Worm (Caenorhabditis elegans): ENCODE data around the gene irld-64.

DNA sequence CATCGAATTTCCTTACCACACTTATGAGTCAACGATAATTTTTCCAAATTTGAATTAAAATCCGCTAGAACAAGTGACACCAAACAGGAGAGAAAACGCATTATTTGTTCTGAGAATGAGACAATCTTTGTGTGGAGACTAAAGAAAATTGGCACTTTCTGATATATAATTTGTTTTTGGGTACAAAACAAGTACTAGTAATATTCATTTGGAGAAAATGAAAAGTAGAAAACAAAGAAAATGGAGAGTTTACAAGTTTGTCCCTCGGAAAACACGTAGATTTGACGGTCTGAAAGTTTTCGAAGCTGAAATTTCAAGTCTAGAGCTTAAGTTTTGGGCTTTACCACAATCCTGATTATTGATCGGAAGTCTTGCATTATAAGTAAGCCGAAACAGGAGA is 10.3 kb upstream of the irld-64 start, which contains the start of gene irld-66:
- TF ChIP-seq lir-1 (GFP tag; conservative IDR thresholded peaks at IDR 0.05), result no peak
- TF ChIP-seq B0261.1 (tag; optimal IDR thresholded peaks at IDR 0.05), result no peak
- TF ChIP-seq K11D2.4 (GFP tag; IDR thresholded peaks at IDR 0.05), result no peak
- no peak for TF ChIP-seq aptf-3 (GFP tag; IDR thresholded peaks at IDR 0.05)
- no peak for TF ChIP-seq ets-4 (GFP tag; optimal IDR thresholded peaks at IDR 0.05)
- TF ChIP-seq unc-62 (GFP tag; optimal IDR thresholded peaks at IDR 0.05), result no peak
- no peak for TF ChIP-seq fkh-3 (tag; optimal IDR thresholded peaks at IDR 0.05)
